Fruit fly (Drosophila melanogaster) whole organism, prepupa: ENCODE results near the gene RpLP0.

Experiments
- CG10631 ChIP-seq: fragments of 200-800 bp; sonication (Bioruptor generic); optimal IDR thresholded peaks from 2 replicates; lab custom pipeline; 2016; ENCODE audit warnings: missing biosample characterization, missing genetic modification characterization
- CG10669 ChIP-seq: fragments of 200-800 bp; sonication (Bioruptor generic); optimal IDR thresholded peaks from 3 replicates; lab custom pipeline; 2018; ENCODE audit warnings: missing biosample characterization, mild to moderate bottlenecking, missing genetic modification characterization, moderate library complexity
- CG1621 ChIP-seq: fragments of 200-800 bp; sonication (Bioruptor generic); optimal IDR thresholded peaks from 3 replicates; lab custom pipeline; 2018; ENCODE audit warnings: missing biosample characterization, mild to moderate bottlenecking, missing genetic modification characterization
- CG3032 ChIP-seq: fragments of 200-800 bp; optimal IDR thresholded peaks from 2 replicates; lab custom pipeline; 2019; ENCODE audit warnings: missing biosample characterization, mild to moderate bottlenecking, missing genetic modification characterization, moderate library complexity
- CG31627 ChIP-seq: fragments of 200-800 bp; sonication (Bioruptor generic); optimal IDR thresholded peaks from 3 replicates; lab custom pipeline; 2016; ENCODE audit warnings: missing biosample characterization, missing genetic modification characterization
- CG32006 ChIP-seq: fragments of 200-800 bp; sonication (Bioruptor generic); optimal IDR thresholded peaks from 3 replicates; lab custom pipeline; 2017; ENCODE audit warnings: missing biosample characterization, mild to moderate bottlenecking, missing genetic modification characterization
- CG6808 ChIP-seq: fragments of 200-800 bp; sonication (Bioruptor generic); optimal IDR thresholded peaks from 3 replicates; lab custom pipeline; 2017; ENCODE audit warnings: missing biosample characterization, missing genetic modification characterization, mild to moderate bottlenecking, moderate library complexity, missing genetic modification reagents
- CG6854 ChIP-seq: fragments of 200-800 bp; sonication (Bioruptor generic); optimal IDR thresholded peaks from 2 replicates; lab custom pipeline; 2017; ENCODE audit warnings: missing biosample characterization, mild to moderate bottlenecking, missing genetic modification characterization
- CG8119 ChIP-seq: fragments of 200-800 bp; sonication (Bioruptor generic); IDR thresholded peaks from 3 replicates; pipeline ENCODE4 v1.3.6; 2022; ENCODE audit warnings: missing biosample characterization, missing genetic modification characterization
- CG8319 ChIP-seq: fragments of 200-800 bp; sonication (Bioruptor generic); optimal IDR thresholded peaks from 3 replicates; lab custom pipeline; 2016; ENCODE audit warnings: missing biosample characterization, missing genetic modification characterization
- CG8632 ChIP-seq: fragments of 200-800 bp; sonication (Bioruptor generic); optimal IDR thresholded peaks from 3 replicates; lab custom pipeline; 2016; ENCODE audit warnings: missing biosample characterization, missing genetic modification characterization
- Eip75B ChIP-seq: fragments of 200-800 bp; sonication (Bioruptor generic); optimal IDR thresholded peaks from 3 replicates; lab custom pipeline; 2016; ENCODE audit warnings: missing biosample characterization, missing genetic modification characterization
- Eip78C ChIP-seq: fragments of 200-800 bp; sonication (Bioruptor generic); peaks from one replicate; lab custom pipeline; 2016; ENCODE audit warnings: missing biosample characterization, missing genetic modification characterization
- Gug ChIP-seq: fragments of 200-800 bp; sonication (Bioruptor generic); IDR thresholded peaks from 2 replicates; pipeline ENCODE4 v1.3.6; 2022; ENCODE audit warnings: missing biosample characterization, missing genetic modification characterization
- Hr39 ChIP-seq: fragments of 200-800 bp; sonication (Bioruptor generic); optimal IDR thresholded peaks from 2 replicates; lab custom pipeline; 2016; ENCODE audit warnings: missing biosample characterization, missing genetic modification characterization
- Hr4 ChIP-seq: fragments of 200-800 bp; sonication (Bioruptor generic); optimal IDR thresholded peaks from 3 replicates; lab custom pipeline; 2016; ENCODE audit warnings: missing biosample characterization, missing genetic modification characterization
- Met ChIP-seq: fragments of 200-800 bp; sonication (Bioruptor generic); optimal IDR thresholded peaks from 3 replicates; lab custom pipeline; 2016; ENCODE audit warnings: missing biosample characterization, missing genetic modification characterization
- OdsH ChIP-seq: fragments of 200-800 bp; sonication (Bioruptor generic); optimal IDR thresholded peaks from 3 replicates; lab custom pipeline; 2016; ENCODE audit warnings: missing biosample characterization, missing genetic modification characterization
- Smox ChIP-seq: fragments of 200-800 bp; sonication (Bioruptor generic); optimal IDR thresholded peaks from 3 replicates; lab custom pipeline; 2016; ENCODE audit warnings: missing biosample characterization, missing genetic modification characterization
- Sox14 ChIP-seq: fragments of 200-800 bp; sonication (Bioruptor generic); optimal IDR thresholded peaks from 3 replicates; lab custom pipeline; 2016; ENCODE audit warnings: missing biosample characterization, missing genetic modification characterization
- achi ChIP-seq: fragments of 200-800 bp; sonication (Bioruptor generic); optimal IDR thresholded peaks from 3 replicates; lab custom pipeline; 2016; ENCODE audit warnings: missing biosample characterization, missing genetic modification characterization
- acj6 ChIP-seq: fragments of 200-800 bp; sonication (Bioruptor generic); optimal IDR thresholded peaks from 3 replicates; lab custom pipeline; 2016; ENCODE audit warnings: missing biosample characterization, missing genetic modification characterization
- cyc ChIP-seq: fragments of 200-800 bp; sonication (Bioruptor generic); optimal IDR thresholded peaks from 3 replicates; lab custom pipeline; 2016; ENCODE audit warnings: missing biosample characterization, missing genetic modification characterization
- dac ChIP-seq: fragments of 200-800 bp; sonication (Bioruptor generic); optimal IDR thresholded peaks from 2 replicates; lab custom pipeline; 2017; ENCODE audit warnings: missing biosample characterization, mild to moderate bottlenecking, missing genetic modification characterization
- dsx ChIP-seq: fragments of 200-800 bp; optimal IDR thresholded peaks from 3 replicates; lab custom pipeline; 2019; ENCODE audit warnings: missing biosample characterization, mild to moderate bottlenecking, missing genetic modification characterization, moderate library complexity; ENCODE audit not compliant: poor library complexity, severe bottlenecking
- esn ChIP-seq: fragments of 200-800 bp; sonication (Bioruptor generic); optimal IDR thresholded peaks from 2 replicates; lab custom pipeline; 2016; ENCODE audit warnings: missing biosample characterization, mild to moderate bottlenecking, missing genetic modification characterization, moderate library complexity
- fd59A ChIP-seq: fragments of 200-800 bp; sonication (Bioruptor generic); optimal IDR thresholded peaks from 2 replicates; lab custom pipeline; 2017; ENCODE audit warnings: missing biosample characterization, mild to moderate bottlenecking, missing genetic modification characterization, missing genetic modification reagents
- fkh ChIP-seq: fragments of 200-800 bp; sonication (Bioruptor generic); optimal IDR thresholded peaks from 3 replicates; lab custom pipeline; 2017; ENCODE audit warnings: missing biosample characterization, mild to moderate bottlenecking, missing genetic modification characterization, moderate library complexity
- lz ChIP-seq: fragments of 200-800 bp; sonication (Bioruptor generic); optimal IDR thresholded peaks from 3 replicates; lab custom pipeline; 2016; ENCODE audit warnings: missing biosample characterization, missing genetic modification characterization
- net ChIP-seq: fragments of 200-800 bp; sonication (Bioruptor generic); optimal IDR thresholded peaks from 3 replicates; lab custom pipeline; 2016; ENCODE audit warnings: missing biosample characterization, missing genetic modification characterization
- pdm3 ChIP-seq: fragments of 200-800 bp; sonication (Bioruptor generic); optimal IDR thresholded peaks from 3 replicates; lab custom pipeline; 2016; ENCODE audit warnings: missing biosample characterization, missing genetic modification characterization
- salr ChIP-seq, 2 experiments: fragments of 200-800 bp; sonication (Bioruptor generic); optimal IDR thresholded peaks; 3 replicates each; lab custom pipeline; 2016 to 2018; ENCODE audit warnings: missing biosample characterization in 2 of 2, missing genetic modification characterization in 2 of 2, mild to moderate bottlenecking in 1 of 2
- svp ChIP-seq: fragments of 200-800 bp; sonication (Bioruptor generic); peaks from one replicate; lab custom pipeline; 2016; ENCODE audit warnings: missing biosample characterization, missing genetic modification characterization
- topi ChIP-seq: fragments of 200-800 bp; sonication (Bioruptor generic); optimal IDR thresholded peaks from 3 replicates; lab custom pipeline; 2016; ENCODE audit warnings: missing biosample characterization, missing genetic modification characterization

RpLP0 gene

dm6 chr3L:22053343-22053742 is 22.3 kb upstream of the RpLP0 start:
- TF ChIP-seq fkh, result peak; percentile 50
- TF ChIP-seq Smox (GFP tag; lab: Kevin White, UChicago), result no peak
- no peak for TF ChIP-seq cyc (GFP tag; lab: Kevin White, UChicago)

dm6 chr3L:22063833-22064232 is 11.8 kb upstream of the RpLP0 start:
- TF ChIP-seq CG1621 (peak; percentile 16), CG8119 (GFP tag; lab: Robert Waterston, UW) (no peak), CG31627 (GFP tag; lab: Kevin White, UChicago) (no peak)

- TF ChIP-seq CG8319, result peak; percentile 18
- TF ChIP-seq dsx (GFP tag; lab: Kevin White, UChicago), result peak; percentile 35
- no peak for TF ChIP-seq dac (GFP tag; lab: Kevin White, UChicago)
- no peak for TF ChIP-seq acj6 (GFP tag; lab: Kevin White, UChicago)
- peak; percentile 95 for TF ChIP-seq achi (GFP tag; lab: Kevin White, UChicago)
- TF ChIP-seq CG10631 (GFP tag; lab: Kevin White, UChicago), result no peak
- no peak for TF ChIP-seq esn (GFP tag; lab: Kevin White, UChicago)
- peak; percentile 42 for TF ChIP-seq Sox14 (GFP tag; lab: Kevin White, UChicago)
- peak; percentile 81 for TF ChIP-seq fkh
- TF ChIP-seq svp (GFP tag; lab: Kevin White, UChicago), result peak; percentile 47
- no peak for TF ChIP-seq CG10669 (GFP tag; lab: Kevin White, UChicago)
- no peak for TF ChIP-seq CG3032 (tag; lab: Kevin White, UChicago)
- TF ChIP-seq, all 60 proteins: peak for 6
Observed at dm6 chr3L:22065694-22066093, 10.0 kb upstream of the RpLP0 start, which contains the start of gene CG14561. Gene CG14561, plus strand, starts transcription at chr3L:22065907.

- TF ChIP-seq fd59A (no peak), CG8119 (GFP tag; lab: Robert Waterston, UW) (no peak), Gug (no peak), CG8632 (no peak), topi (GFP tag; lab: Kevin White, UChicago) (no peak), CG3032 (tag; lab: Kevin White, UChicago) (no peak), CG32006 (GFP tag; lab: Kevin White, UChicago) (no peak)
Observed at dm6 chr3L:22070506-22070905, 5.2 kb upstream of the RpLP0 start.

- TF ChIP-seq Hr39 (GFP tag; lab: Kevin White, UChicago) (peak; percentile 26), CG3032 (tag; lab: Kevin White, UChicago) (peak; percentile 10), OdsH (peak; percentile 1), esn (GFP tag; lab: Kevin White, UChicago) (peak; percentile 51), Eip78C (peak; percentile 80), CG32006 (GFP tag; lab: Kevin White, UChicago) (peak; percentile 24), CG8319 (peak; percentile 2), acj6 (GFP tag; lab: Kevin White, UChicago) (peak; percentile 26), CG6854 (GFP tag; lab: Kevin White, UChicago) (peak; percentile 40), Met (peak; percentile 39), dac (GFP tag; lab: Kevin White, UChicago) (no peak), CG6808 (GFP tag; lab: Kevin White, UChicago) (no peak), topi (GFP tag; lab: Kevin White, UChicago) (no peak), Sox14 (GFP tag; lab: Kevin White, UChicago) (peak; percentile 2), lz (GFP tag; lab: Kevin White, UChicago) (peak; percentile 16), cyc (GFP tag; lab: Kevin White, UChicago) (peak; percentile 3), Smox (GFP tag; lab: Kevin White, UChicago) (peak; percentile 16), CG10631 (GFP tag; lab: Kevin White, UChicago) (peak; percentile 29), svp (GFP tag; lab: Kevin White, UChicago) (peak; percentile 52), CG31627 (GFP tag; lab: Kevin White, UChicago) (peak; percentile 45), pdm3 (GFP tag; lab: Kevin White, UChicago) (peak; percentile 37), Eip75B (GFP tag; lab: Kevin White, UChicago) (no peak), Hr4 (GFP tag; lab: Kevin White, UChicago) (peak; percentile 38), salr (GFP tag; optimal IDR thresholded peaks at IDR 0.05; lab: Kevin White, UChicago) (peak in 1 of 2 experiments; percentile 36), net (GFP tag; lab: Kevin White, UChicago) (no peak)
Observed at dm6 chr3L:22071687-22072394, 3.8 kb upstream of the RpLP0 start, which contains the start of gene CG7139. Gene CG7139, minus strand, starts transcription at chr3L:22071848.
